Worm (Caenorhabditis elegans): ENCODE results near the gene tag-290.

DNA sequence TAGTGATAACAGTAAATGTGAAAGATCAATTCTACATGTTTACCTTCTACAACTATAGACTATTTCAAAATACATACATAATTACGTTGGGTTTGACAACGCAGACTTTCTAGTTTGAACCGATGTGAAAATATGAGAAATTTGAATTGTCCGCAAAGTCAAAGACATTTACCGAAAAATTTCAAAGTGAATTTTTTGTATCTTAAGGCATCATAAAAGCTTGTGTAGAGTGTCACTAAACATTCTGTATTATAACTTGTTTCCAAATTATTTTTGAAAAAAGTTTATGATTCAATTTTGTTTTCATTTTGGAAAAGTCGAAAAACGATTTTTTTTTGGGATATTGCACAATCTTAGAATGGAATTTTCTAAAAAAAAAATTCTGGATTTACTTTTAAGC is 22.5 kb downstream of the tag-290 start:
- TF ChIP-seq K02D7.2 (tag; optimal IDR thresholded peaks at IDR 0.05): no peak
- no peak for TF ChIP-seq nhr-11 (tag; optimal IDR thresholded peaks at IDR 0.05)
- no peak for TF ChIP-seq elt-2 (tag; optimal IDR thresholded peaks at IDR 0.05)
- TF ChIP-seq ama-1 (optimal IDR thresholded peaks at IDR 0.05): no peak
- no peak for TF ChIP-seq hlh-15 (tag; optimal IDR thresholded peaks at IDR 0.05)
